Fruit fly (Drosophila melanogaster) whole organism, larva: ENCODE results near the gene CG14635.

Experiments used
- noc ChIP-seq: fragments of 200-800 bp; sonication (Bioruptor generic); optimal IDR thresholded peaks from 3 replicates; lab custom pipeline; 2019; ENCODE audit warnings: missing biosample characterization, mild to moderate bottlenecking, missing genetic modification characterization, moderate library complexity

CG14635 gene

DNA sequence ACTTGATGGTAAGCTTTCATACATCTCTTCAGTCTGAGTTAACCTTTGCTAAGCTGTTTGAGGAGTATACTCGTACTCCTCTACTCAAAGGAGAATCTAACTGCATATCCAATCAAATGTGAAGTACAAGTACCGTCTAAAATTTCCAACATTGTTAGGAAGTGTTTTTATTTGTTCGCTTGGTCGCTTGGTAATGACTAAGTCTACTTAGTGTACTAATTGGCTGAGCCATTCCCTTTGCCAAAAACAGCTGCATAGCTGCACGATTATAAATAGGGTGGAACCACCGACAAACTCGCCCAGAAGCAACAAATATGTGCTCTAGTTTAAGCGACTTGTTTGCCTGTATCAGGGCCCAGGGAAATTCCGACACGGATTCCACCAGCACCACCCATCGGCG lies at the start of gene CG14635:
Gene CG14635 (plus strand): TSS at position 301 of the 400 bp plus-strand sequence.
- TF ChIP-seq noc (tag; lab: Kevin White, UChicago): no peak

DNA sequence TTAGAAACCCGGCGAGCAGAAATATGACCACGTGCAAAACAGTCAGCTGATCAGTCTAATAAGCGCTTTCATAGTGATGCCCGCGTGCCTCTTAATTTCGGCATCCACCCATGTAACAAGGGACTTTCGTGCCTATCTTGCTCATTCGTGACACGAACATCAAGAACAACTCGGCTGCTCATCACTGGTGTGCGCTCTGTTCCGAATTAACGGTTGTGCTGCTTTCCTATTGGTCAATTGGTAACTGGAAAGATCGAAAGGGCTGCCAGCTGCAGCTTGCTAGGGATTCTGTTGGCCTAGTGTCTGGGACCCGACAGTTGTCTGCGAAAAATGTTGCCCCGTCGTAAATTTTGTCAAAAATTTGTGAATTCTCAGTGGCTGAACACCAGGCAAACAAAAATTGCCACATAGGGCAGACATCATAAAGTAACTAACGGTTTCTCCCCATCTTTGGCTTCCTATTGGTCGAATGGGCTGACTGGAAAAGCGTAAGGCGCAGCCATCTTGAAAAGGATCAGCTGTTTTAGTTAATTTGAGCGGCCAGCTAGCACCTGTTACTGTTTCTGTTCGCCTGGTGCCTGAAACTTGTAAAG lies 48.1 kb upstream of the CG14635 start:
- peak; percentile 17 for TF ChIP-seq noc (tag; lab: Kevin White, UChicago)

DNA sequence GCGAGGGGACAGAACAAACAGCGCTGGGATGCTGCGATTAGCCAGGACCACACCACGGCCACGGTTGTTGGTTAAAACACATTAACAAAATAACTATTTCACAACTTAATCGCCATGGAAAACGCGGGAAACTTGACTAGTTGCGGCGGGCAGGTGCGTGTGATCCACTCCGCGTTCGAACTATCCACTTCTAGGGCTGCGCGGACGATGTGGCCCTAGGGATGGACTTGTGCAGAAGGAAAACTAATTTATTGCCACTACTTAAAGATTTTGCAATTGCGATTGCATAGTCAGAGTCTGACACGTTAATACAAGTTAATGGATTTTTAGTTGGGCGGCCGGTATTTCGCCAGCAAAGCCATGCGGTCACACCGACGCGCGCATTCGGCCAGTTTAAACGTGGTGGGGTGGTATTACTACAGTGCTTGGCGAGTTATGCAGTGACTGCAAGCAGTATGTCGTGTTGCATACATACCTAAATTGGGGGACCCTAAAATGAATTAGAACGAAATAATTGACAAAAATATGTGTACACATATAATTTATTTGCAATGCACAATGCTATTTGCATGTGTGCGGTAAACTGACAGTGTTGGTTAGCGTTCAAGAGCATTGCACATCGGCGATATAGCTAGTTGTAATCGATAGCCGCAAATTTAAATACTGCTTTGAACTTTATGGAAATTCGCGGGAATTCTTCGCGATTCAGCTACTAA lies 43.3 kb upstream of the CG14635 start, which contains the start of gene Rbf:
Gene Rbf (minus strand): TSS at position 323 of the 716 bp plus-strand sequence.
- peak; percentile 3 for TF ChIP-seq noc (tag; lab: Kevin White, UChicago)

DNA sequence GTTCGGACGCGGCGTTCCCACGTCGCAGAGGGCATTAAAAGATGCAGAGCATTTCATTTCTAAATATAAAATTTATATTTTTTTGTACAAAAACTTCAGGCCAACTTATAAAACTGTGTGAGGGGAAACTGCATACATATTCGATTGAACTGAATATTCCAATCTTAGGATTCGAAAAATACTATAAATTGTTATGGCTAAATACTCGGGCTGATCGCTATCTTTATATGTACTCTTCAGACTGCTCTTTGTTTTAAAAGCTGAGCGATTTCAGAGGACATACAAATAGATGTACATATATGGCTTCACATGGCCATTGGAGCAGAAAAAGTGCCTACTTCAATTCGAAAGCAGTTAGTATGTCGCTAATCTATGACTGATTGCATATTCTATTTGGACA lies 41.3 kb upstream of the CG14635 start, which contains the start of gene CG13359:
Gene CG13359 (minus strand): TSS at position 101 of the 400 bp plus-strand sequence.
- TF ChIP-seq noc (tag; lab: Kevin White, UChicago): no peak

DNA sequence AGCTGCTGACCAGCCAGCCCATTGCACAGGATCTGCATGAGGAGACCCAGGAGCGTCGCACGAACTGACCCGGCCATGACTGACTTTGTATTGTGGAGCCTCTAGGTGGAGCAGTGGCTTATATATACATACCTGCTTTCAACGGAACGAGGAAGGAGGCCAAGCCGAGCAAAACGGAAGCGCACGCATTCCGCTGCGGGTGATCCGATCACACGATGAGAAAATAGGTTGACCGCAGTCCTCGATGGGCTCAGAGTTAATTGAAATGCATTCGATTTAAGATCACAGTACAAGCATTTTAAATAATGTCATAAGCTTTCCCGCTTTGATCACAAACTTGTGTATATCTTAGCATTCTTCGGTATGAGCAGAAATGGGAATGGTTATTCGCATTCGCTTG lies 39.8 kb upstream of the CG14635 start, which contains the start of gene CG13358:
Gene CG13358 (minus strand): TSS at position 101 of the 400 bp plus-strand sequence.
- TF ChIP-seq noc (tag; lab: Kevin White, UChicago): no peak

DNA sequence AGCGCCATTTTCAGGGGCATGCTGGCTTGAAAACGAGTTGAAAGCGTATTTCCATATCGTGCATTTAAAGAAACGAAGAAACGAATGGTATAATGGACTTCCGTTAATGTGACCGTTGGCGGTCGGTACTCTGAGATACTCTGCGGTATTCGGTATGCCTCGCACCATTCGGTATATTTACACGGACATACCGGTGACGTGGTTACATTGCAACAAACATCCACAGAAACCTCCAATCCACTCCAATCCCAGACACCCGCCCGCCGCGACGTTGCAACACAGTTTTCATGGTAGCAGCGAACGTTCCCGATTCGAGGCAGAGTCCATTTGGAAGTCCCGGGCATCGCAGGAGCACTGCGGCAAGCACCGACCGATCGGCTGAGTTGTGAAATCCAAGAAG lies 38.7 kb upstream of the CG14635 start, which contains the start of gene Sec22:
Gene Sec22 (plus strand): TSS at position 170 of the 400 bp plus-strand sequence.
- no peak for TF ChIP-seq noc (tag; lab: Kevin White, UChicago)

DNA sequence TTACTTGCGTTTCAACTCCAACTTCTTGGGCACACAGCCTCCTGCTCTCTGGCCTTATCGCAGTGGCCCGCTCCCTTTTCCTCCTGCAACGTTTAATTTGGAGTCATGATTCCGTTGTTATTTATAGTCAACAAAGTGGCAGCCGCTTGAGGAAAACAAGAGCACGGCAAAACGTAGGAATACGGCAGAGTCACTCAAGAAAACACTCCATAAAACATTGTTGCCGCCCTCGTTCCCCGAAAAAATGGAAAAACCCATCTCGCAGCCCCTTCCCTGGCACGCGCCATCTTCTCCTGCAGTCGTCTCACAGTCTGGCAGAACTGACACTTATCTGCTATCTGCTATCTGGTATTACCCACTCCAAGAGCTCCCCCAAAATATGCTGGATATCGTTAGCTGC lies 19.7 kb upstream of the CG14635 start:
- no peak for TF ChIP-seq noc (tag; lab: Kevin White, UChicago)

DNA sequence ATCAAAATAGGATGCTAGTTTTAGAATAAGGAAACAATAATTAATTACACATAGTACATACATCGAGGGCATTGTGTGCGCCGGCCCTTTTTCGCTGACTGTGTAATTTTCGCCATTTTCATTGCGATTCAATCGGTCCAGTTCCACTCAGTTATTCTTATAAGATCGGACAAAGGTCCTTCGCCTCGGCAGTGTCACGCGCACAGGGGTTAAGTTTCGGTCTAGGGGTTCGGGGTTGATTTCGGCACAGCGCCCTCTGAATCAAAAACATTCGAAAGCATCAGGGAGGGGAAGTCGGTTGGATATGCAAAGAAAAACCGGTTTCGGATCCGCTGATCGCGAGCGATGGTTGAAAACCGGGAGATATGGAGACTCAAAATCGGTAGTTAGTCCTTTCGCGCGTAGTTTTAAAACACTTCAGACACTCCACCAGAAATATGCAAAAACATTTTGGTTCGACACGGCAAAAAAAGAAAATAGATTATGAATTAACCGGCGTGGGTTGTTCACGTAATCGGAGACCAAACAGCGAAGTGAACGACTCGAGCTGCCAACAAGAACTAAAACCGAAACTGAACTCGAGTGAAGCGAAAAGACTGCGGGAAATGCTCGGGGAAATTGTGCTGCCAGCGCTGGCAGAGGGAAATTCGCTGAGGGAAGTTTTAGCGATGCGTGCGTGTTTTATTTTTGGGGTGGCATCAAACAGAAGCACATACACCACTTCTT lies 8.5 kb upstream of the CG14635 start:
- no peak for TF ChIP-seq noc (tag; lab: Kevin White, UChicago)

DNA sequence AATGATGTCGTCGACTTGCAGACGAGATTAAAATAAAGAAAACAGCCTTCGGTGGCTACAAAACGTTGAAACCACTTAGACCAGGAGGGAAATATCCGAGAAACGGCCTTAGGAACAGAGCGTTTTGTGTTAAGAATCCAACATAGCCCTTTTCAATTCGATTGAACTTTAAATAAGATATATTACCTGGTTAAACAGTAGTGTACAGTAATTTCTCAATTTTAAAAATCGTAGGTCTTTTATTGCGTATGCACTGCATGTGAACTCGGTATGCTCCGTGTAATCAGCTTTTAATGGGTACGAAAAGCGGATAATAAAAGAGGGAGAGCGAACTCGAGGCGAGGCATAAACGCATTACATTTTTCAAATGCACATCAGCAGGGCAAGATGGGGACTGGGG lies 6.6 kb upstream of the CG14635 start:
- TF ChIP-seq noc (tag; lab: Kevin White, UChicago): no peak

DNA sequence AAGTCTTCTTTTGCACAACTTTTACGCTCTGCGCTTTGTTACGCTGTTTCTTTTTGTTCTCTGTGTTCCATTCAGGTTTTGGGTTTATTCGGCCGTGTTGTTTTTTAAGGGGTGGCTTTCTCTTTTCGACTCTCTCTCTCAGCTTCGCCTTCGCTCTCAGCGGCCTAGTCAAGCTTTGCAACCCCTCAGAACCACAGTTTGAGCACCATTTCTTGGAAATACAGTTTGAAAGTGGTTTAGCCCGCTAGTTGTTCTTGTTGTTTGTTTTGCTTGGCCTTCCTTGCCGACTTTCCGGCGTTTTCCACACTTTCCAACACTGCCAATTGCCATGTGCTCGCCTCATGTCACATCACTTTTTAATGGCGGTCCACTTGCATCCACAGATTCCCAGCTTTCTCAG lies 3.6 kb upstream of the CG14635 start:
- no peak for TF ChIP-seq noc (tag; lab: Kevin White, UChicago)

DNA sequence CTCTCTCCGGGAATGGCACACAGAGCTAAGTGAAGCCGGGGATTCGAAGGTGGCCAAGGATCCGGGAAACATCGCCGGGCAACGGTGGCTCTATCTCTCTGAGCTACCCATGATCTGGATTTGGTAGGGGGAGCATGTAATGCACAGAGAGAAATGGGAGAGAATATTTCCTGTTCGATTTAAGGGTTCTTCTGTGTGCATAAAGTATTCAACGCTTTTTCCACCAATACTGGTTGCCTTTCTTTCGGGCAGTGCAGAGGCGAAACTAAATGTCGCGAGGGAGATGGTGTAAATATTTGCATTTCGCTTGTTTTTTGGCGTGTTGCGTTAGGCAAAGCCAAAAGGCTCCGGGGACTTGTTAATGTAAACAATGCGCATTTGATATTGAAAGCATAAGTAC lies 2.7 kb upstream of the CG14635 start:
- no peak for TF ChIP-seq noc (tag; lab: Kevin White, UChicago)

DNA sequence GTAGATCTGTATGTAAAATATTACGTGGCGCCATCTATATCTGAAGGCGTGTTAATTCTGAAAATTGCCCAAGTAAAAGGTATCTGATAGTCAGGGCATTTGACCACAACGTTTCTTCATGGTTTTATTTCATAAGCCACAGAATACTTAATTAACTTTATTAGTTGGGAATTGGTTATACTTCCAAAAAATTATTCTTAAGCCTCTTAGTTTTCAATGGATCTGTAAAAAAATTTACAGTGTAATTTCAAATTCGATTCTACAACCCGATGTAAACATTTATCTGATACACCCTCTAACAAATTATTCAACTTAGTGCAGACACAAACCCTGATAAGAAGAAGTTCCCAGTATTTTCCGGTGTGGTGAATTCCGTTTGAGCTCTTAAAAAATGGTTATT lies 1.1 kb upstream of the CG14635 start:
- no peak for TF ChIP-seq noc (tag; lab: Kevin White, UChicago)

DNA sequence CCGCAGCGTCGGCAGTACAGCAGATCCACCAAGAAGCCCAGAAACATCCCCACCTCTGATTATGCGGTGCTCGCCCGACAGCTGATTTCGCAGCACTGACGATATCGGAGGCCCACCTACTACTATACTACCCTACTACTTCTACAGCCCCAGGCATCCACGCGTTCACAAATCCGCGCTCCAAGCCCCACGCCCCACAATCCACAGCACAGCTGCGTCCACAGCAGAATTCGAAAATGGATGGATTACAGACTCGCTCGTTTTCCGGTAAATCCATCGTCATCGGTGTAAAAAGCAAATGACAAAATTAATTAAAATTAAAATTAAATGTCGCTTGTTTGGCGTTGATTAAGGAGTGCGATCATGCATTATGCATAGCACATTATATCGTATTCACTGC lies 2.4 kb downstream of the CG14635 start, which contains the start of gene CG3713:
Gene CG3713 (minus strand): TSS at position 101 of the 400 bp plus-strand sequence.
- no peak for TF ChIP-seq noc (tag; lab: Kevin White, UChicago)

DNA sequence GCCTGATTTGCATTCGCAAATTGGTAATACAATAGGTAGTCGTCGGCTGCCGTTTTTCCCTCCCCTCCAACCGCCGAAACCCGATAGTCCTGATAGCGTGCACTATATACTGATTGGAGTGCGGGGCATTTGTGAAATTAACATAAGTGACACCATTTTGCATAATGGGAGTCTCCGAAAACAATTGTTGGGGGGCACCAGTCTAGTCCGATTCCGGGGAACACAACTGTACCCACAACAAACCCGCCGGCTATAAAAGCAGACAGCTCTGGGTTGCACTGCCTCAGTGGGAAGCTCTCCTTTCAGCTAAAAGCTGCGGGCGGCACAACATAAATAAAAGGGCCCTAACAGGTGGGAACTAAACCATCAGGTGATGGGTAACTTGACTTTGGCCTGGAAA lies 17.7 kb downstream of the CG14635 start, which contains the start of gene CG14634:
Gene CG14634 (plus strand): TSS at position 301 of the 400 bp plus-strand sequence.
- no peak for TF ChIP-seq noc (tag; lab: Kevin White, UChicago)

DNA sequence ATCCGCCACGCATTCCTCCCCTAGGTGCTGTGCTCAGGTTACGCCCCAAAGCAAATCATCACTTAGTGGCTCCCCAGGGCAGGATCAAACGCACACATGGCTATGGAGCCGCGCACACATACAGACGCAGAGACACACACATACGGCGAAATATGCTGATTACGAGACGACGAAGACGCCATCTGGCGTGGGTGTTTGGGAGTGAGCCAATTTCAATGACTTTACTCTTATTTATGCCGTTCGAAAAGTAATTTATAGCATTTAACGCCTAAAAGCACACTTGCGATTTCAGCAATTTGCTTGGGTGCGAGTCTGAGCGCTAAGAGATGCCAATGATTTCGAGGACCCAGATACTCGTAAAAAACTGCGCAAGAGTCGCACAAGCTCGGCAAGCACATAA lies 23.8 kb downstream of the CG14635 start:
- no peak for TF ChIP-seq noc (tag; lab: Kevin White, UChicago)

DNA sequence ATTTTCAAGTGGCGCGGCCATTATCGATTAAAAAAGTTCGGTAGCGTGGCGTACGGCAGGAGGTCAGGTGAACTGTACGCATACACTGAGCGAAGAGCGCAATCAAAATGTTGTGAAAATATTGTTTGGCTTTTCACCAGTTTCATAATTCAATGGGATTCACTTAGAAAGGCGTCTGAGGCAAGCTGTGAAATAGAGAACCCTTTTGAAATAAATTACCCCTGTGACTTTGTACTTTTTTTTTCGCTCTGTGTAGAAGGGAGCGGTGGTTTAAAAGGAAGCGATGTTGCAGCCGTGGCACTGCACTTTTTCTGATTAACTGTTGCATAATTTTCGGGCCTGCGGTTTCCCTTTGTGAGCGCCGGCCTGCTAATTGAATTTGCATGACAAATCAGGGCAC lies 29.1 kb downstream of the CG14635 start:
- TF ChIP-seq noc (tag; lab: Kevin White, UChicago): no peak
